Worm (Caenorhabditis elegans): ENCODE results near the gene F26F12.8.

F26F12.8 gene

ce11 chrV:5838576-5839366, 23.6 kb downstream of the F26F12.8 start, which contains the start of gene F26F12.2:
F26F12.2 (minus strand) TSS chrV:5838613.
- TF ChIP-seq nhr-11 (tag; optimal IDR thresholded peaks at IDR 0.05) (no peak), gei-8 (GFP tag; optimal IDR thresholded peaks at IDR 0.05) (no peak), lin-38 (GFP tag; IDR thresholded peaks at IDR 0.05) (0 out of 2 replicates have a peak, but pooled peaks have one; percentile 17), ceh-82 (tag; optimal IDR thresholded peaks at IDR 0.05) (no peak), hlh-11 (tag; optimal IDR thresholded peaks at IDR 0.05) (no peak), nhr-28 (tag; optimal IDR thresholded peaks at IDR 0.05) (no peak), daf-19 (GFP tag; conservative IDR thresholded peaks at IDR 0.05) (no peak), zfp-3 (GFP tag; conservative IDR thresholded peaks at IDR 0.05) (no peak), T26A8.4 (GFP tag; IDR thresholded peaks at IDR 0.05) (peak; percentile 43; the same call in 1 of the 2 replicates), ces-1 (GFP tag; optimal IDR thresholded peaks at IDR 0.05) (no peak), F37D6.2 (tag; optimal IDR thresholded peaks at IDR 0.05) (peak; percentile 26), hlh-30 (tag; optimal IDR thresholded peaks at IDR 0.05; ENCODE audit: insufficient read depth) (peak; percentile 26), ztf-11 (tag; optimal IDR thresholded peaks at IDR 0.05) (no peak), nhr-25 (tag; optimal IDR thresholded peaks at IDR 0.05; ENCODE audit: borderline replicate concordance, insufficient read depth) (peak; percentile 59), egl-27 (tag; optimal IDR thresholded peaks at IDR 0.05) (no peak), Y48G9A.11 (GFP tag; IDR thresholded peaks at IDR 0.05) (no peak), aha-1 (tag) (peak; percentile 84), F10B5.3 (tag; optimal IDR thresholded peaks at IDR 0.05) (no peak), php-3 (GFP tag; IDR thresholded peaks at IDR 0.05) (no peak), F26F4.8 (GFP tag; conservative IDR thresholded peaks at IDR 0.05) (no peak), ceh-20 (GFP tag; IDR thresholded peaks at IDR 0.05) (no peak), nhr-48 (tag; optimal IDR thresholded peaks at IDR 0.05) (no peak), unc-39 (tag; optimal IDR thresholded peaks at IDR 0.05) (no peak), snpc-4 (tag; optimal IDR thresholded peaks at IDR 0.05) (no peak), fkh-10 (GFP tag; optimal IDR thresholded peaks at IDR 0.05) (no peak), duxl-1 (tag; optimal IDR thresholded peaks at IDR 0.05; ENCODE audit: poor library complexity) (no peak), zag-1 (tag; optimal IDR thresholded peaks at IDR 0.05) (no peak), dmd-9 (GFP tag; IDR thresholded peaks at IDR 0.05) (0 out of 2 replicates have a peak, but pooled peaks have one; percentile 46), lir-3 (tag; optimal IDR thresholded peaks at IDR 0.05) (no peak), ZK546.5 (tag; optimal IDR thresholded peaks at IDR 0.05) (no peak), nhr-76 (tag; optimal IDR thresholded peaks at IDR 0.05) (no peak), arid-1 (GFP tag; conservative IDR thresholded peaks at IDR 0.05) (peak; percentile 61; the same call in 1 of the 2 replicates), jun-1 (tag; optimal IDR thresholded peaks at IDR 0.05) (no peak), tag-97 (GFP tag; IDR thresholded peaks at IDR 0.05) (no peak), sdz-12 (GFP tag; optimal IDR thresholded peaks at IDR 0.05) (peak; percentile 78), ceh-44 (GFP tag; IDR thresholded peaks at IDR 0.05) (no peak), R02D3.7 (tag; optimal IDR thresholded peaks at IDR 0.05) (no peak), dve-1 (tag; optimal IDR thresholded peaks at IDR 0.05; ENCODE audit: insufficient read depth) (peak; percentile 68), skn-1 (tag; optimal IDR thresholded peaks at IDR 0.05) (no peak), daf-12 (tag; optimal IDR thresholded peaks at IDR 0.05) (no peak), ctbp-1 (GFP tag; IDR thresholded peaks at IDR 0.05) (no peak), nhr-42 (GFP tag; IDR thresholded peaks at IDR 0.05) (no peak), daf-8 (GFP tag; IDR thresholded peaks at IDR 0.05) (no peak), lin-13 (GFP tag; optimal IDR thresholded peaks at IDR 0.05) (no peak), rbr-2 (tag; optimal IDR thresholded peaks at IDR 0.05) (no peak), madf-5 (GFP tag; IDR thresholded peaks at IDR 0.05) (peak in 1 of 2 experiments; percentile 17; a peak in 1 of 4 replicates), dmd-6 (GFP tag; IDR thresholded peaks at IDR 0.05) (no peak), egl-43 (GFP tag; IDR thresholded peaks at IDR 0.05) (no peak), spr-1 (tag; optimal IDR thresholded peaks at IDR 0.05) (peak; percentile 6), aly-2 (tag; optimal IDR thresholded peaks at IDR 0.05) (no peak), lin-15B (tag; optimal IDR thresholded peaks at IDR 0.05) (no peak)

Measured in whole organism, L4 larva.